Worm (Caenorhabditis elegans) whole organism, mixed stage, embryonic: ENCODE results near the gene C25D7.16.

Source experiments
- M03D4.4 ChIP-seq: sonication (generic microtip); optimal IDR thresholded peaks from 2 replicates; lab custom pipeline; 2017; ENCODE audit warnings: mild to moderate bottlenecking, missing genetic modification characterization, missing compliant biosample characterization
- bed-3 ChIP-seq: fragments of 200-800 bp; sonication (Bioruptor generic); optimal IDR thresholded peaks from 3 replicates; lab custom pipeline; 2018; ENCODE audit warnings: mild to moderate bottlenecking, missing genetic modification characterization, moderate library complexity, missing compliant biosample characterization
- ceh-39 ChIP-seq: fragments of 150-350 bp; optimal IDR thresholded peaks from 2 replicates; lab custom pipeline; 2014; ENCODE audit warnings: missing biosample characterization, missing genetic modification characterization
- ceh-43 ChIP-seq: fragments of 200-800 bp; sonication (Bioruptor generic); optimal IDR thresholded peaks from 2 replicates; lab custom pipeline; 2018; ENCODE audit warnings: mild to moderate bottlenecking, missing genetic modification characterization, moderate library complexity, missing compliant biosample characterization
- ceh-83 ChIP-seq: fragments of 200-800 bp; sonication (Bioruptor generic); optimal IDR thresholded peaks from 2 replicates; lab custom pipeline; 2018; ENCODE audit warnings: mild to moderate bottlenecking, missing genetic modification characterization, missing compliant biosample characterization
- ces-1 ChIP-seq: fragments of 150-350 bp; optimal IDR thresholded peaks from 2 replicates; lab custom pipeline; 2014; ENCODE audit warnings: missing biosample characterization, missing genetic modification reagents, missing genetic modification characterization
- cnd-1 ChIP-seq: fragments of 200-800 bp; sonication (Bioruptor generic); optimal IDR thresholded peaks from 2 replicates; lab custom pipeline; 2018; ENCODE audit warnings: mild to moderate bottlenecking, missing genetic modification characterization, missing compliant biosample characterization
- drap-1 ChIP-seq: fragments of 200-800 bp; sonication (Bioruptor generic); optimal IDR thresholded peaks from 3 replicates; lab custom pipeline; 2018; ENCODE audit warnings: mild to moderate bottlenecking, missing genetic modification characterization, missing compliant biosample characterization
- elt-1 ChIP-seq: sonication (generic microtip); optimal IDR thresholded peaks from 2 replicates; lab custom pipeline; 2017; ENCODE audit warnings: missing genetic modification characterization, mild to moderate bottlenecking, missing compliant biosample characterization, antibody characterized with exemption, moderate library complexity, borderline replicate concordance; ENCODE audit not compliant: insufficient read depth
- elt-3 ChIP-seq: fragments of 150-350 bp; optimal IDR thresholded peaks from 2 replicates; lab custom pipeline; 2014; ENCODE audit warnings: missing biosample characterization, missing genetic modification characterization
- flh-1 ChIP-seq: fragments of 200-800 bp; sonication (Bioruptor generic); optimal IDR thresholded peaks from 2 replicates; lab custom pipeline; 2018; ENCODE audit warnings: mild to moderate bottlenecking, missing genetic modification characterization, moderate library complexity, missing compliant biosample characterization
- ham-2 ChIP-seq: fragments of 200-800 bp; sonication (Bioruptor generic); optimal IDR thresholded peaks from 2 replicates; lab custom pipeline; 2018; ENCODE audit warnings: mild to moderate bottlenecking, missing genetic modification characterization, missing compliant biosample characterization
- lin-13 ChIP-seq: fragments of 150-350 bp; optimal IDR thresholded peaks from 2 replicates; lab custom pipeline; 2014; ENCODE audit warnings: missing biosample characterization, missing genetic modification characterization
- lsy-2 ChIP-seq: fragments of 150-350 bp; optimal IDR thresholded peaks from 2 replicates; lab custom pipeline; 2014; ENCODE audit warnings: missing biosample characterization, missing genetic modification characterization
- mab-5 ChIP-seq: fragments of 150-350 bp; optimal IDR thresholded peaks from 2 replicates; lab custom pipeline; 2014; ENCODE audit warnings: missing biosample characterization, missing genetic modification characterization
- mep-1 ChIP-seq: fragments of 150-350 bp; optimal IDR thresholded peaks from 2 replicates; lab custom pipeline; 2017; ENCODE audit warnings: missing biosample characterization, missing genetic modification reagents, missing genetic modification characterization, inconsistent platforms
- nhr-12 ChIP-seq: fragments of 150-350 bp; optimal IDR thresholded peaks from 2 replicates; lab custom pipeline; 2014; ENCODE audit warnings: missing biosample characterization, missing genetic modification characterization
- nhr-2 ChIP-seq: fragments of 150-350 bp; optimal IDR thresholded peaks from 2 replicates; lab custom pipeline; 2014; ENCODE audit warnings: missing biosample characterization, missing genetic modification characterization
- nhr-237 ChIP-seq: fragments of 150-350 bp; optimal IDR thresholded peaks from 2 replicates; lab custom pipeline; 2014; ENCODE audit warnings: missing biosample characterization, missing genetic modification characterization
- nhr-76 ChIP-seq: sonication (generic microtip); optimal IDR thresholded peaks from 2 replicates; lab custom pipeline; 2017; ENCODE audit warnings: missing biosample characterization, missing genetic modification characterization
- pha-4 ChIP-seq: fragments of 150-350 bp; optimal IDR thresholded peaks from 2 replicates; lab custom pipeline; 2018; ENCODE audit warnings: missing biosample characterization, missing genetic modification reagents, missing genetic modification characterization
- snpc-4 ChIP-seq: fragments of 150-350 bp; optimal IDR thresholded peaks from 2 replicates; lab custom pipeline; 2014; ENCODE audit warnings: missing biosample characterization, missing genetic modification characterization
- tbx-8 ChIP-seq: fragments of 200-800 bp; sonication (Bioruptor generic); optimal IDR thresholded peaks from 2 replicates; lab custom pipeline; 2018; ENCODE audit warnings: mild to moderate bottlenecking, missing genetic modification characterization, moderate library complexity, missing compliant biosample characterization
- unc-120 ChIP-seq: sonication (generic microtip); optimal IDR thresholded peaks from 2 replicates; lab custom pipeline; 2017; ENCODE audit warnings: missing genetic modification characterization, missing compliant biosample characterization; ENCODE audit not compliant: poor library complexity, severe bottlenecking
- unc-39 ChIP-seq: fragments of 150-350 bp; optimal IDR thresholded peaks from 2 replicates; lab custom pipeline; 2014; ENCODE audit warnings: missing biosample characterization, missing genetic modification characterization
- unc-62 ChIP-seq: fragments of 150-350 bp; optimal IDR thresholded peaks from 2 replicates; lab custom pipeline; 2014; ENCODE audit warnings: missing biosample characterization, missing genetic modification reagents, missing genetic modification characterization
- zip-8 ChIP-seq: fragments of 150-350 bp; optimal IDR thresholded peaks from 2 replicates; lab custom pipeline; 2014; ENCODE audit warnings: missing biosample characterization, missing genetic modification characterization
- ztf-11 ChIP-seq: fragments of 150-350 bp; optimal IDR thresholded peaks from 2 replicates; lab custom pipeline; 2014; ENCODE audit warnings: missing biosample characterization, missing genetic modification characterization

The C25D7.16 gene

ce11 chrV:15088613-15089012 lies 32.6 kb downstream of the C25D7.16 start, which contains the start of gene C01G10.18:
TSS of gene C01G10.18 (minus strand) at chrV:15088713.
- TF ChIP-seq unc-39: no peak
- TF ChIP-seq ceh-43 (GFP tag; lab: Kevin White, UChicago): no peak
- TF ChIP-seq ztf-11 (tag; lab: Kevin White, UChicago): no peak
- no peak for TF ChIP-seq flh-1
- no peak for TF ChIP-seq snpc-4 (tag; lab: Kevin White, UChicago)
- no peak for TF ChIP-seq tbx-8 (GFP tag; lab: Kevin White, UChicago)
- no peak for TF ChIP-seq M03D4.4 (tag; lab: Kevin White, UChicago)
- no peak for TF ChIP-seq ceh-39 (tag; lab: Kevin White, UChicago)
- no peak for TF ChIP-seq nhr-2
- TF ChIP-seq unc-120 (tag; lab: Kevin White, UChicago): no peak
- TF ChIP-seq bed-3 (GFP tag; lab: Kevin White, UChicago): no peak
- no peak for TF ChIP-seq elt-3 (tag; lab: Kevin White, UChicago)
- TF ChIP-seq, all 35 proteins: peak for 0

ce11 chrV:15089438-15089837 lies 33.5 kb downstream of the C25D7.16 start, which contains the start of the genes C01G10.5 and C01G10.4:
TSS of gene C01G10.5 (minus strand) at chrV:15089538.
TSS of gene C01G10.4 (plus strand) at chrV:15089740.
- no peak for TF ChIP-seq zip-8 (tag; lab: Kevin White, UChicago)
- no peak for TF ChIP-seq ham-2
- no peak for TF ChIP-seq ceh-39 (tag; lab: Kevin White, UChicago)
- no peak for TF ChIP-seq ceh-43 (GFP tag; lab: Kevin White, UChicago)
- no peak for TF ChIP-seq unc-120 (tag; lab: Kevin White, UChicago)
- no peak for TF ChIP-seq tbx-8 (GFP tag; lab: Kevin White, UChicago)
- TF ChIP-seq pha-4 (tag; lab: Kevin White, UChicago): no peak
- no peak for TF ChIP-seq ztf-11 (tag; lab: Kevin White, UChicago)
- no peak for TF ChIP-seq lin-13 (tag; lab: Kevin White, UChicago)
- TF ChIP-seq mep-1 (tag; lab: Kevin White, UChicago): no peak
- no peak for TF ChIP-seq mab-5 (tag; lab: Kevin White, UChicago)
- TF ChIP-seq unc-62: no peak
- TF ChIP-seq nhr-2: no peak
- no peak for TF ChIP-seq nhr-12 (tag; lab: Kevin White, UChicago)
- no peak for TF ChIP-seq nhr-237
- no peak for TF ChIP-seq lsy-2
- no peak for TF ChIP-seq ces-1 (GFP tag; lab: Kevin White, UChicago)
- TF ChIP-seq cnd-1: no peak
- no peak for TF ChIP-seq drap-1 (GFP tag; lab: Kevin White, UChicago)

DNA sequence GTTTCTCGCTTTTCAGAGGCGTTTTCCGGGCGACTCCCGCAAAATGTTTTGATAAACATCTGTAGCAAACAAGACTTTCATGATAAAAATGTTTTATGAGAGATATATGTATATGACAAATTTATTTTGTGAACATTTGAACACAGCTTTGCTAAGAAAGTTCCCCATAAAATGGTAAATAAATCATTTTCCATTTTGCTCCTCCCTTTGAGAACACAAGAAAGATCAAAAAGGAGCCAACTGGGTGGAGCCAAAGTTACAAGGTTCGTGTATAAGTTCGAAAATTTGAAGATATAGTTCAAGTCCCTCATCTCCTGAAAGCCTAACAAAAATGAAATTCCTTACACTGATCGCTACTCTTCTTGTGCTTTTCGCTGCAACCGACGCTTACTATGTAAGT lies 34.5 kb downstream of the C25D7.16 start, which contains the start of gene C01G10.17:
TSS of gene C01G10.17 (plus strand) at position 301 of the 400 bp plus-strand sequence.
- TF ChIP-seq ceh-83 (no peak), flh-1 (no peak), tbx-8 (GFP tag; lab: Kevin White, UChicago) (no peak), bed-3 (GFP tag; lab: Kevin White, UChicago) (no peak), mab-5 (tag; lab: Kevin White, UChicago) (no peak), unc-120 (tag; lab: Kevin White, UChicago) (no peak)
- TF ChIP-seq, all 35 proteins: peak for 0

DNA sequence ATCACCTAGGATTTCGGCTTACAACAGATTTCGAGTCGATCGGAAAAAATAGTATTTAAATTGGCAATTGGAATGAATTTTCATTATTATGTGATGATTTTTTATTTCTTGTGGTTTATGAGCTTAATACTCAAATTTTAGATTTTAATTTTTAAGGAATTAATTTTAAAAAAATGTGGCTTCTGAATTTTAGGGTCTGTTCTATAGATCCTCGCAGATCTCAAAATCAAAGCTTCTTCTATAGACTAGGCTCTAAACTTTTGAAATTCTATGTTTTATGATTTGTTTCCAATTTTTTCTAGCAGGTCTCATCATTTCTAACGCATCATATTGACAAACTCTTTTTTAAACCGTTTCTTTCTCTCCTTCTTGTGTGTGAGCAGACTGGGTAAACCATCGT lies 36.7 kb downstream of the C25D7.16 start, which contains the start of gene txt-12:
TSS of gene txt-12 (plus strand) at position 301 of the 400 bp plus-strand sequence.
- TF ChIP-seq nhr-76 (tag; lab: Kevin White, UChicago) (no peak), ceh-83 (no peak), nhr-2 (no peak), unc-120 (tag; lab: Kevin White, UChicago) (no peak), drap-1 (GFP tag; lab: Kevin White, UChicago) (no peak), cnd-1 (no peak)
- TF ChIP-seq, all 35 proteins: peak for 0

DNA sequence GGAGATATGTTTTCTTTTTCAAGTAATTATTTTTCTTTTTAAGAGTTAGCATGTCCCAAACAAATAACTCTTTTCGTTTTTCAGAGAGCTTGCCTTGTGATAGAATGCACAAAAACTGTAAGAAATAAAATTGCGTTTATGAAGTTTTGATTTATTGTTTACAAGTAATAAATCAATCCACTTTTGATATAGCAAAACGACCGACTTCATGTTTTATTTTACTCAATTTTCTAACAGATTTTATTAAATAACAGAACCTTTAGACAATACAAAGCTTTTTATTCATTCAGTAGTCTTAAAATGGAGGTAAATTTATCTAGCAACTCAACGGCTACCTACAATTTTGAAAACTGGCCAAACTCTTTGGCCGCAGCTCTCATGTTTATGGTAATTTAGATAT lies 38.8 kb downstream of the C25D7.16 start, which contains the start of gene srx-78:
TSS of gene srx-78 (plus strand) at position 301 of the 400 bp plus-strand sequence.
- TF ChIP-seq elt-1 (no peak), ham-2 (no peak), flh-1 (no peak), nhr-76 (tag; lab: Kevin White, UChicago) (no peak), snpc-4 (tag; lab: Kevin White, UChicago) (no peak)

DNA sequence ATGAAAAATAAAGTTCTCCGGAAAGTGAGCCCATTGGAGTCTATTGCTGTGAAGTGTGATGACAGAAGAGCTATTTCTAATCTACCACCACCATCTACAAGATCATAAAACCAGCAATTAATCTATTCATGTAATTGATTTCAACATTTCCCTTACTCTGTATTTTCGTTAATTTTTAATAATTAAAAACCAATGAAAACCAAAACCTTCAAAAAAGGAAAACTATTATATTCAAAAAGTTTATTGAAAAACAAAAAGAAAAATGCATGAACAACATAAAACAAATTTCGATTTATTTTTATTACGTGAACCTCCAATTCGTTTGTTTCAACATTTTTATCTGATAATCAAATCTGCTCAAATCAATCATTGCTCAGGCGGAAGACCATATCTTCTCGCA lies 43.5 kb downstream of the C25D7.16 start, which contains the start of gene C01G10.1:
TSS of gene C01G10.1 (plus strand) at position 301 of the 400 bp plus-strand sequence.
- no peak for TF ChIP-seq ztf-11 (tag; lab: Kevin White, UChicago)
- no peak for TF ChIP-seq mab-5 (tag; lab: Kevin White, UChicago)
- TF ChIP-seq lin-13 (tag; lab: Kevin White, UChicago): no peak
- no peak for TF ChIP-seq unc-120 (tag; lab: Kevin White, UChicago)
- peak; percentile 7 for TF ChIP-seq elt-1
- no peak for TF ChIP-seq bed-3 (GFP tag; lab: Kevin White, UChicago)
- no peak for TF ChIP-seq tbx-8 (GFP tag; lab: Kevin White, UChicago)
